Worm (Caenorhabditis elegans) whole organism, mixed stage, embryonic: ENCODE results near the gene math-26.

Experiments
- elt-1 ChIP-seq: sonication (generic microtip); optimal IDR thresholded peaks from 2 replicates; lab custom pipeline; 2017; ENCODE audit warnings: missing genetic modification characterization, mild to moderate bottlenecking, missing compliant biosample characterization, antibody characterized with exemption, moderate library complexity, borderline replicate concordance; ENCODE audit not compliant: insufficient read depth
- lin-13 ChIP-seq: fragments of 150-350 bp; optimal IDR thresholded peaks from 2 replicates; lab custom pipeline; 2014; ENCODE audit warnings: missing biosample characterization, missing genetic modification characterization
- nhr-12 ChIP-seq: fragments of 150-350 bp; optimal IDR thresholded peaks from 2 replicates; lab custom pipeline; 2014; ENCODE audit warnings: missing biosample characterization, missing genetic modification characterization
- nhr-28 ChIP-seq: fragments of 150-350 bp; optimal IDR thresholded peaks from 2 replicates; lab custom pipeline; 2014; ENCODE audit warnings: missing biosample characterization, missing genetic modification characterization

ce11 chrII:1722394-1722793 lies 49.1 kb upstream of the math-26 start, which contains the start of the genes fbxb-5 and btb-8:
- TF ChIP-seq elt-1 = no peak
- TF ChIP-seq nhr-12 (tag; lab: Kevin White, UChicago) = no peak
- TF ChIP-seq lin-13 (tag; lab: Kevin White, UChicago) = no peak
- TF ChIP-seq nhr-28 (tag; lab: Kevin White, UChicago) = no peak
